Worm (Caenorhabditis elegans) whole organism, L3 larva: ENCODE results near the gene F17C11.4.

Experiments used
- ZK546.5 ChIP-seq: sonication (generic microtip); optimal IDR thresholded peaks from 2 replicates; lab custom pipeline; 2017; ENCODE audit warnings: missing biosample characterization, missing genetic modification characterization
- ama-1 ChIP-seq: fragments of 150-350 bp; optimal IDR thresholded peaks from 2 replicates; lab custom pipeline; 2018
- daf-12 ChIP-seq: fragments of 150-350 bp; optimal IDR thresholded peaks from 2 replicates; lab custom pipeline; 2014; ENCODE audit warnings: missing biosample characterization, missing genetic modification reagents, missing genetic modification characterization
- lin-39 ChIP-seq: fragments of 150-350 bp; optimal IDR thresholded peaks from 2 replicates; lab custom pipeline; 2018; ENCODE audit warnings: missing biosample characterization, missing genetic modification reagents, missing genetic modification characterization
- nhr-12 ChIP-seq: fragments of 150-350 bp; optimal IDR thresholded peaks from 2 replicates; lab custom pipeline; 2014; ENCODE audit warnings: missing biosample characterization, missing genetic modification characterization

DNA sequence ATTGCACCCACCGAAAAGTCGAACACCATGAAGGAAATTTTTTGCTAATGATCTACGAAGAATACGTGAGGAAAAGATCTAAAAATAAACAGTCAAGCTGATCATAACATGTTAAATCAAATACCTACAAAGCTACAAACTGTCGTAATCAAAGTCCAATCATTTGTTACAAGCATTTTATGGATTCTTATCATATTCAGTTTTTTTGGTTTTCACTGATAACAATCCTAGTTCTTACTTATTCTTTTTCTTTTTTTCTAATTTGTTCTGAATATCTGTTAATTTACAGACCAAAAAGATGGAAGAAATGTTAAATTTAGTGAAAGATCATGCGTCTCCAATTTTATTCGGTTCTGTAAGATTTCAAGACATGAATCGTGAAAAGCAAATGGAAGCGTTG, 3.2 kb downstream of the F17C11.4 start, which contains the start of gene F17C11.6:
- TF ChIP-seq ZK546.5 (tag; lab: Kevin White, UChicago), result no peak
- TF ChIP-seq daf-12 (tag; lab: Kevin White, UChicago), result no peak
- no peak for TF ChIP-seq lin-39
- TF ChIP-seq nhr-12 (tag; lab: Kevin White, UChicago), result no peak
- TF ChIP-seq ama-1 (lab: Kevin White, UChicago), result no peak
